Worm (Caenorhabditis elegans) whole organism, L3 larva: ENCODE data around the gene grsp-4.

Experiments used
- ZK546.5 ChIP-seq: sonication (generic microtip); optimal IDR thresholded peaks from 2 replicates; lab custom pipeline; 2017; ENCODE audit warnings: missing biosample characterization, missing genetic modification characterization
- ama-1 ChIP-seq: fragments of 150-350 bp; optimal IDR thresholded peaks from 2 replicates; lab custom pipeline; 2018
- ceh-16 ChIP-seq: sonication (generic microtip); optimal IDR thresholded peaks from 2 replicates; lab custom pipeline; 2017; ENCODE audit warnings: missing biosample characterization, missing genetic modification characterization
- egl-27 ChIP-seq: sonication (generic microtip); optimal IDR thresholded peaks from 4 replicates; lab custom pipeline; 2017; ENCODE audit warnings: missing biosample characterization, missing genetic modification reagents, missing genetic modification characterization
- elt-3 ChIP-seq, 3 experiments: fragments of 150-350 bp in 1 of 3; sonication (generic microtip) in 2 of 3; optimal IDR thresholded peaks; 2 replicates in 2 of 3; 4 replicates in 1 of 3; lab custom pipeline; 2014 to 2017; ENCODE audit warnings: missing biosample characterization in 3 of 3, missing genetic modification characterization in 3 of 3
- lin-15B ChIP-seq: fragments of 150-350 bp; optimal IDR thresholded peaks from 2 replicates; lab custom pipeline; 2014; ENCODE audit warnings: missing biosample characterization, missing genetic modification characterization
- lin-39 ChIP-seq: fragments of 150-350 bp; optimal IDR thresholded peaks from 2 replicates; lab custom pipeline; 2018; ENCODE audit warnings: missing biosample characterization, missing genetic modification reagents, missing genetic modification characterization
- mml-1 ChIP-seq: fragments of 150-350 bp; sonication (generic microtip); optimal IDR thresholded peaks from 3 replicates; lab custom pipeline; 2014; ENCODE audit warnings: missing biosample characterization, missing genetic modification characterization
- nhr-11 ChIP-seq: fragments of 150-350 bp; optimal IDR thresholded peaks from 2 replicates; lab custom pipeline; 2014; ENCODE audit warnings: missing biosample characterization, missing genetic modification characterization
- nhr-23 ChIP-seq: fragments of 150-350 bp; optimal IDR thresholded peaks from 2 replicates; lab custom pipeline; 2014; ENCODE audit warnings: missing biosample characterization, missing genetic modification reagents, missing genetic modification characterization
- nhr-77 ChIP-seq: fragments of 150-350 bp; optimal IDR thresholded peaks from 2 replicates; lab custom pipeline; 2014; ENCODE audit warnings: missing biosample characterization, missing genetic modification characterization
- ztf-4 ChIP-seq: fragments of 150-350 bp; optimal IDR thresholded peaks from 2 replicates; lab custom pipeline; 2014; ENCODE audit warnings: missing biosample characterization, missing genetic modification characterization

ce11 chrV:7601443-7601842, 23.3 kb upstream of the grsp-4 start, which contains the start of gene scl-26:
- TF ChIP-seq lin-15B (tag; lab: Kevin White, UChicago) = no peak
- TF ChIP-seq nhr-11 (tag; lab: Kevin White, UChicago) = no peak
- TF ChIP-seq lin-39 (tag; lab: Kevin White, UChicago) = no peak
- no peak for TF ChIP-seq nhr-77 (tag; lab: Kevin White, UChicago)
- TF ChIP-seq ama-1 (lab: Kevin White, UChicago) = no peak
- TF ChIP-seq egl-27 (tag; lab: Kevin White, UChicago) = no peak
- TF ChIP-seq mml-1 = no peak
- no peak for TF ChIP-seq ZK546.5 (tag; lab: Kevin White, UChicago)
- TF ChIP-seq ceh-16 = no peak
- TF ChIP-seq elt-3 (tag; optimal IDR thresholded peaks at IDR 0.05; lab: Kevin White, UChicago) = no peak
- TF ChIP-seq ztf-4 = no peak
- TF ChIP-seq nhr-23 (tag; lab: Kevin White, UChicago) = no peak
